Worm (Caenorhabditis elegans) whole organism, L4 larva: ENCODE measurements around the gene ptr-13.

ENCODE experiments used
- F10B5.3 ChIP-seq: sonication (generic microtip); optimal IDR thresholded peaks from 2 replicates; lab custom pipeline; 2016; ENCODE audit warnings: mild to moderate bottlenecking, missing genetic modification characterization, missing compliant biosample characterization
- F37D6.2 ChIP-seq: sonication (generic microtip); optimal IDR thresholded peaks from 2 replicates; lab custom pipeline; 2016; ENCODE audit warnings: mild to moderate bottlenecking, missing genetic modification characterization, missing compliant biosample characterization
- F49E8.2 ChIP-seq: sonication (generic microtip); optimal IDR thresholded peaks from 2 replicates; lab custom pipeline; 2016; ENCODE audit warnings: missing compliant biosample characterization, mild to moderate bottlenecking, missing genetic modification characterization, borderline replicate concordance
- T26A8.4 ChIP-seq: fragments of 200-800 bp; sonication (Bioruptor generic); IDR thresholded peaks from 2 replicates; pipeline ENCODE4 v1.3.6; 2022; ENCODE audit warnings: missing genetic modification characterization, missing compliant biosample characterization
- Y105C5A.15 ChIP-seq: fragments of 200-800 bp; sonication (Bioruptor generic); IDR thresholded peaks from 2 replicates; pipeline ENCODE4 v1.3.6; 2022; ENCODE audit warnings: missing genetic modification characterization, missing compliant biosample characterization
- Y5F2A.4 ChIP-seq: fragments of 200-800 bp; sonication (Bioruptor generic); optimal IDR thresholded peaks from 2 replicates; lab custom pipeline; 2018; ENCODE audit warnings: mild to moderate bottlenecking, missing genetic modification characterization, missing compliant biosample characterization
- ZK337.2 ChIP-seq: fragments of 200-800 bp; sonication (Bioruptor generic); IDR thresholded peaks from 2 replicates; pipeline ENCODE4 v1.3.6; 2022; ENCODE audit warnings: missing genetic modification reagents, missing genetic modification characterization, missing compliant biosample characterization
- aha-1 ChIP-seq: fragments of 150-350 bp; peaks from one replicate; lab custom pipeline; 2014; ENCODE audit warnings: missing biosample characterization, missing genetic modification characterization
- ctbp-1 ChIP-seq: fragments of 200-800 bp; sonication (Bioruptor generic); IDR thresholded peaks from 2 replicates; pipeline ENCODE4 v1.3.6; 2022; ENCODE audit warnings: missing genetic modification reagents, missing genetic modification characterization, missing compliant biosample characterization
- daf-12 ChIP-seq: fragments of 150-350 bp; optimal IDR thresholded peaks from 2 replicates; lab custom pipeline; 2014; ENCODE audit warnings: missing biosample characterization, missing genetic modification reagents, missing genetic modification characterization
- daf-16 ChIP-seq, 3 experiments: sonication (generic microtip); optimal IDR thresholded peaks; 2 replicates each; lab custom pipeline; 2016 to 2017; ENCODE audit warnings: missing genetic modification characterization in 3 of 3, missing genetic modification reagents in 3 of 3, mild to moderate bottlenecking in 2 of 3, missing compliant biosample characterization in 2 of 3, missing biosample characterization in 1 of 3, moderate library complexity in 1 of 3
- dmd-8 ChIP-seq: fragments of 200-800 bp; sonication (Bioruptor generic); IDR thresholded peaks from 2 replicates; pipeline ENCODE4 v1.3.6; 2022; ENCODE audit warnings: missing genetic modification characterization, missing compliant biosample characterization
- duxl-1 ChIP-seq: sonication (generic microtip); optimal IDR thresholded peaks from 2 replicates; lab custom pipeline; 2016; ENCODE audit warnings: mild to moderate bottlenecking, missing genetic modification characterization, moderate library complexity, missing compliant biosample characterization; ENCODE audit not compliant: poor library complexity
- egl-43 ChIP-seq: fragments of 200-800 bp; sonication (Bioruptor generic); IDR thresholded peaks from 2 replicates; pipeline ENCODE4 v1.3.6; 2022; ENCODE audit warnings: missing genetic modification reagents, missing genetic modification characterization, missing compliant biosample characterization
- fos-1 ChIP-seq: fragments of 150-350 bp; optimal IDR thresholded peaks from 2 replicates; lab custom pipeline; 2014; ENCODE audit warnings: missing biosample characterization, missing genetic modification characterization
- hlh-11 ChIP-seq: fragments of 200-800 bp; sonication (Bioruptor generic); optimal IDR thresholded peaks from 2 replicates; lab custom pipeline; 2018; ENCODE audit warnings: mild to moderate bottlenecking, missing genetic modification characterization, missing compliant biosample characterization
- hlh-30 ChIP-seq: sonication (generic microtip); optimal IDR thresholded peaks from 2 replicates; lab custom pipeline; 2017; ENCODE audit warnings: antibody characterized with exemption, mild to moderate bottlenecking, missing genetic modification characterization, missing compliant biosample characterization; ENCODE audit not compliant: insufficient read depth
- hmg-1.1 ChIP-seq: fragments of 200-800 bp; sonication (Bioruptor generic); IDR thresholded peaks from 2 replicates; pipeline ENCODE4 v1.3.6; 2022; ENCODE audit warnings: missing genetic modification reagents, missing genetic modification characterization, missing compliant biosample characterization
- lim-7 ChIP-seq: fragments of 200-800 bp; sonication (Bioruptor generic); IDR thresholded peaks from 2 replicates; pipeline ENCODE4 v1.3.6; 2022; ENCODE audit warnings: missing genetic modification characterization, missing compliant biosample characterization
- lin-13 ChIP-seq: fragments of 150-350 bp; optimal IDR thresholded peaks from 2 replicates; lab custom pipeline; 2014; ENCODE audit warnings: missing biosample characterization, missing genetic modification reagents, missing genetic modification characterization
- lin-38 ChIP-seq: fragments of 200-800 bp; sonication (Bioruptor generic); IDR thresholded peaks from 2 replicates; pipeline ENCODE4 v1.3.6; 2022; ENCODE audit warnings: missing genetic modification reagents, missing genetic modification characterization, missing compliant biosample characterization
- lsy-2 ChIP-seq, 2 experiments: fragments of 150-350 bp in 1 of 2; sonication (generic microtip) in 1 of 2; optimal IDR thresholded peaks; 2 replicates each; lab custom pipeline; 2014 to 2017; ENCODE audit warnings: missing biosample characterization in 2 of 2, missing genetic modification characterization in 2 of 2
- madf-5 ChIP-seq, 2 experiments: fragments of 200-800 bp; sonication (Bioruptor generic); IDR thresholded peaks; 2 replicates each; pipeline ENCODE4 v1.3.6; 2022; ENCODE audit warnings: missing compliant biosample characterization in 2 of 2, missing genetic modification characterization in 2 of 2
- madf-9 ChIP-seq: fragments of 200-800 bp; sonication (Bioruptor generic); conservative IDR thresholded peaks from 2 replicates; pipeline ENCODE4 v1.3.6; 2022; ENCODE audit warnings: missing genetic modification reagents, missing genetic modification characterization, missing compliant biosample characterization
- mdl-1 ChIP-seq, 2 experiments: fragments of 150-350 bp in 1 of 2; sonication (generic microtip) in 1 of 2; optimal IDR thresholded peaks; 2 replicates each; lab custom pipeline; 2014 to 2017; ENCODE audit warnings: missing biosample characterization in 2 of 2, missing genetic modification characterization in 2 of 2
- mdt-29 ChIP-seq: fragments of 200-800 bp; sonication (Bioruptor generic); IDR thresholded peaks from 2 replicates; pipeline ENCODE4 v1.3.6; 2022; ENCODE audit warnings: missing genetic modification reagents, missing genetic modification characterization, missing compliant biosample characterization
- mes-2 ChIP-seq: sonication (generic microtip); optimal IDR thresholded peaks from 2 replicates; lab custom pipeline; 2016; ENCODE audit warnings: missing genotype, mild to moderate bottlenecking, missing genetic modification characterization, missing compliant biosample characterization; ENCODE audit not compliant: poor library complexity, severe bottlenecking
- nhr-10 ChIP-seq: fragments of 150-350 bp; optimal IDR thresholded peaks from 2 replicates; lab custom pipeline; 2014; ENCODE audit warnings: missing biosample characterization, missing genetic modification characterization
- nhr-102 ChIP-seq: sonication (generic microtip); optimal IDR thresholded peaks from 2 replicates; lab custom pipeline; 2016; ENCODE audit warnings: mild to moderate bottlenecking, missing genetic modification characterization, moderate library complexity, missing compliant biosample characterization
- nhr-76 ChIP-seq: fragments of 150-350 bp; optimal IDR thresholded peaks from 2 replicates; lab custom pipeline; 2014; ENCODE audit warnings: missing biosample characterization, missing genetic modification characterization
- php-3 ChIP-seq: fragments of 200-800 bp; sonication (Bioruptor generic); IDR thresholded peaks from 2 replicates; pipeline ENCODE4 v1.3.6; 2022; ENCODE audit warnings: missing genetic modification reagents, missing genetic modification characterization, missing compliant biosample characterization
- rbr-2 ChIP-seq: sonication (generic microtip); optimal IDR thresholded peaks from 2 replicates; lab custom pipeline; 2016; ENCODE audit warnings: missing genotype, missing genetic modification characterization, missing compliant biosample characterization
- set-16 ChIP-seq: fragments of 200-800 bp; sonication (Bioruptor generic); IDR thresholded peaks from 2 replicates; pipeline ENCODE4 v1.3.6; 2022; ENCODE audit warnings: missing genetic modification reagents, missing genetic modification characterization, missing compliant biosample characterization
- snpc-1.2 ChIP-seq: fragments of 200-800 bp; sonication (Bioruptor generic); IDR thresholded peaks from 2 replicates; pipeline ENCODE4 v1.3.6; 2022; ENCODE audit warnings: missing genetic modification reagents, missing genetic modification characterization, missing compliant biosample characterization
- spr-1 ChIP-seq: sonication (generic microtip); optimal IDR thresholded peaks from 2 replicates; lab custom pipeline; 2016; ENCODE audit warnings: mild to moderate bottlenecking, missing genetic modification characterization, missing compliant biosample characterization
- tag-97 ChIP-seq: fragments of 200-800 bp; sonication (Bioruptor generic); IDR thresholded peaks from 2 replicates; pipeline ENCODE4 v1.3.6; 2022; ENCODE audit warnings: missing genetic modification characterization, missing compliant biosample characterization
- unc-130 ChIP-seq: sonication (generic microtip); optimal IDR thresholded peaks from 2 replicates; lab custom pipeline; 2016; ENCODE audit warnings: missing genetic modification reagents, missing genetic modification characterization, missing compliant biosample characterization
- unc-62 ChIP-seq, 3 experiments: fragments of 150-350 bp in 1 of 3; sonication (generic microtip); optimal IDR thresholded peaks in 2 of 3; peaks in 1 of 3; 1 replicate in 1 of 3; 2 replicates in 2 of 3; lab custom pipeline; 2014 to 2017; ENCODE audit warnings: missing biosample characterization in 3 of 3, missing genetic modification characterization in 3 of 3, missing genetic modification reagents in 3 of 3, missing genotype in 1 of 3
- vab-7 ChIP-seq: fragments of 200-800 bp; sonication (Bioruptor generic); IDR thresholded peaks from 2 replicates; pipeline ENCODE4 v1.3.6; 2022; ENCODE audit warnings: missing genetic modification reagents, missing genetic modification characterization, missing compliant biosample characterization
- zip-2 ChIP-seq: fragments of 150-350 bp; optimal IDR thresholded peaks from 2 replicates; lab custom pipeline; 2014; ENCODE audit warnings: missing biosample characterization, missing genetic modification characterization
- ztf-11 ChIP-seq: fragments of 150-350 bp; optimal IDR thresholded peaks from 2 replicates; lab custom pipeline; 2014; ENCODE audit warnings: missing biosample characterization, missing genetic modification characterization

Gene ptr-13

ce11 chrII:11193523-11193922, 31.2 kb upstream of the ptr-13 start:
- peak in 1 of 2 experiments; percentile 52 for TF ChIP-seq unc-62 (GFP tag; optimal IDR thresholded peaks at IDR 0.05 in 1 of 2; lab: Kevin White, UChicago)
- TF ChIP-seq unc-62 (tag; optimal IDR thresholded peaks at IDR 0.05; lab: Kevin White, UChicago): no peak
- no peak for TF ChIP-seq spr-1 (tag; lab: Kevin White, UChicago)
- no peak for TF ChIP-seq tag-97 (GFP tag; lab: Robert Waterston, UW)
- no peak for TF ChIP-seq Y5F2A.4 (GFP tag; lab: Kevin White, UChicago)
- TF ChIP-seq vab-7: no peak
- TF ChIP-seq mdl-1 (tag; optimal IDR thresholded peaks at IDR 0.05; lab: Kevin White, UChicago): no peak
- TF ChIP-seq hlh-30: peak; percentile 27
- no peak for TF ChIP-seq nhr-10 (tag; lab: Kevin White, UChicago)

ce11 chrII:11192488-11192887, 30.2 kb upstream of the ptr-13 start:
- no peak for TF ChIP-seq ctbp-1 (GFP tag; lab: Robert Waterston, UW)
- TF ChIP-seq ztf-11: no peak
- no peak for TF ChIP-seq duxl-1
- no peak for TF ChIP-seq madf-5 (GFP tag; IDR thresholded peaks at IDR 0.05; lab: Robert Waterston, UW)
- no peak for TF ChIP-seq ZK337.2

- TF ChIP-seq daf-16 (GFP tag; optimal IDR thresholded peaks at IDR 0.05; lab: Kevin White, UChicago) (peak in 1 of 2 experiments; percentile 28), daf-16 (tag; optimal IDR thresholded peaks at IDR 0.05; lab: Kevin White, UChicago) (no peak), mdt-29 (GFP tag; lab: Robert Waterston, UW) (no peak), unc-62 (GFP tag; optimal IDR thresholded peaks at IDR 0.05 in 1 of 2; lab: Kevin White, UChicago) (peak in 1 of 2 experiments; percentile 92), unc-62 (tag; optimal IDR thresholded peaks at IDR 0.05; lab: Kevin White, UChicago) (no peak)
Observed at ce11 chrII:11188026-11188425, 25.7 kb upstream of the ptr-13 start, which contains the start of gene F37H8.5. TSS of gene F37H8.5 (plus strand) at chrII:11188206.

- TF ChIP-seq hlh-30: no peak
- TF ChIP-seq F10B5.3 (tag; lab: Kevin White, UChicago): no peak
- TF ChIP-seq hmg-1.1 (GFP tag; lab: Robert Waterston, UW): no peak
- TF ChIP-seq fos-1 (tag; lab: Kevin White, UChicago): no peak
- no peak for TF ChIP-seq snpc-1.2 (GFP tag; lab: Robert Waterston, UW)
- TF ChIP-seq aha-1 (tag; lab: Kevin White, UChicago): peak; percentile 35
- TF ChIP-seq, all 104 proteins: peak for 1
Observed at ce11 chrII:11185728-11186127, 23.4 kb upstream of the ptr-13 start, which contains the start of gene sfxn-1.2. TSS of gene sfxn-1.2 (plus strand) at chrII:11186028.

- TF ChIP-seq hlh-11 (tag; lab: Kevin White, UChicago): peak; percentile 58
- TF ChIP-seq aha-1 (tag; lab: Kevin White, UChicago): peak; percentile 74
- TF ChIP-seq hmg-1.1 (GFP tag; lab: Robert Waterston, UW): peak; percentile 73
- TF ChIP-seq nhr-102: no peak
- TF ChIP-seq lsy-2 (tag; optimal IDR thresholded peaks at IDR 0.05; lab: Kevin White, UChicago): peak in 1 of 2 experiments; percentile 50
- TF ChIP-seq daf-12 (tag; lab: Kevin White, UChicago): no peak
- no peak for TF ChIP-seq unc-130 (GFP tag; lab: Kevin White, UChicago)
- TF ChIP-seq lin-13 (GFP tag; lab: Kevin White, UChicago): no peak
- TF ChIP-seq zip-2 (tag; lab: Kevin White, UChicago): no peak
- no peak for TF ChIP-seq F49E8.2 (tag; lab: Kevin White, UChicago)
- TF ChIP-seq lim-7: no peak
- no peak for TF ChIP-seq php-3 (GFP tag; lab: Robert Waterston, UW)
- no peak for TF ChIP-seq daf-16 (GFP tag; optimal IDR thresholded peaks at IDR 0.05; lab: Kevin White, UChicago)
- peak; percentile 48 for TF ChIP-seq daf-16 (tag; optimal IDR thresholded peaks at IDR 0.05; lab: Kevin White, UChicago)
- TF ChIP-seq hlh-30: peak; percentile 55
- no peak for TF ChIP-seq nhr-76 (tag; lab: Kevin White, UChicago)
- TF ChIP-seq dmd-8 (GFP tag; lab: Robert Waterston, UW): no peak
- TF ChIP-seq Y105C5A.15 (GFP tag; lab: Robert Waterston, UW): no peak
- peak; percentile 70; the same call in 1 of the 2 replicates for TF ChIP-seq egl-43 (GFP tag; lab: Robert Waterston, UW)
- peak; percentile 22 for TF ChIP-seq rbr-2 (tag; lab: Kevin White, UChicago)
- TF ChIP-seq Y5F2A.4 (GFP tag; lab: Kevin White, UChicago): no peak
- no peak for TF ChIP-seq lin-38 (GFP tag; lab: Robert Waterston, UW)
- no peak for TF ChIP-seq T26A8.4 (GFP tag; lab: Robert Waterston, UW)
- TF ChIP-seq set-16 (GFP tag; lab: Robert Waterston, UW): peak; percentile 38; the same call in 1 of the 2 replicates
- TF ChIP-seq madf-9 (GFP tag; lab: Robert Waterston, UW): no peak
- peak; percentile 44 for TF ChIP-seq mes-2
- peak; percentile 8 for TF ChIP-seq F37D6.2 (tag; lab: Kevin White, UChicago)
Observed at ce11 chrII:11184757-11185341, 22.6 kb upstream of the ptr-13 start, which contains the start of gene lir-3. TSS of gene lir-3 (minus strand) at chrII:11184807.
